Fruit fly (Drosophila melanogaster): ENCODE data around the gene Dis3l2.
A peak's percentile ranks its signal among the peaks of the same experiment; 100 is the strongest.

Dis3l2 gene

dm6 chr3L:247482-248225 lies 35.1 kb downstream of the Dis3l2 start, which contains the start of gene mthl14:
Gene mthl14 (plus strand): TSS chr3L:247491.
- TF ChIP-seq noc (tag; optimal IDR thresholded peaks at IDR 0.05) = no peak

- TF ChIP-seq noc (tag; optimal IDR thresholded peaks at IDR 0.05) = no peak
Measured at dm6 chr3L:248226-248758, 35.8 kb downstream of the Dis3l2 start.

DNA sequence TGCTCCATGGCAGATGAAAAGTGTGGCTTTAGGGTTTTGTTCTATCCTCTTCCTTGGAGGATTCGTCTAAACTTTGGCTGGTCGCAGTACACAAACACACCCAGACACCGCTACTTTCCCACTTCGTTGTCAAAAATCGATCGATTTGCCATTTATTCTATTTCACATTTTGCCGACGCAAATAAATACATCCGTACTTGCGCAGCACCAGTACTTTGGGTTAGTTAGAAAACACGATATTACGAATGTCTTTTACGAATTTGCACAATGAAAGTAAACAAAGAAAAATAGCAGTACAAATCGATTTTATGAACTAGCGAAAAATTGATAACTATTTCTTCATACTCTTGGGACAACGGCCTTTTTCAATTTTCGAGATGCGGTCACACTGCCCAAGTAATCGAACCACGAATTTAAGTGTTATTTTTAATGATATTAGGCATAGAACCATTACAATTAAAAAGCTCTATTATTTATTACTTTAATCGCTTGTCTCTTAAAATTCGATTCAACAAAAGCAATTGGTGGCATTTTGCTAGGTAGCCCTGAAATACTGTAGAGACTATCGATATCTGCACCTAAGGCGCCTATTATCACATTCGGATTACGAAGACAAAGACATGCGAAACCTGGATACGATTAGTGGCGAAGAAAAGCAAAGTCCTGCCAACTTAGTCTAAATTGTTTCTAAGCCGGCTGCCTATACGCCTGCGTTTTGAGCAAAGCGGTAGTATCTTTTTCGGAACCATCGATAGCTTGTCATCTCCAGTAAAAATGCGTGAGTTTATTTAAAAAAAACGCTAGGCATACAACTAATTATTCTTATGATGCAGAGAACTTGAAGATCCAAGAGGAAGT lies 45.3 kb downstream of the Dis3l2 start, which contains the start of the genes DIP2 and wac:
Gene DIP2, minus strand, starts transcription at position 337 of the 858 bp plus-strand sequence.
Gene wac, plus strand, starts transcription at position 559 of the 858 bp plus-strand sequence.
- TF ChIP-seq noc (tag; optimal IDR thresholded peaks at IDR 0.05) = no peak

dm6 chr3L:262724-263177 lies 50.2 kb downstream of the Dis3l2 start:
- TF ChIP-seq noc (tag; optimal IDR thresholded peaks at IDR 0.05) = no peak

- TF ChIP-seq noc (tag; optimal IDR thresholded peaks at IDR 0.05) = no peak
Measured at dm6 chr3L:263500-264377, 51.2 kb downstream of the Dis3l2 start.

DNA sequence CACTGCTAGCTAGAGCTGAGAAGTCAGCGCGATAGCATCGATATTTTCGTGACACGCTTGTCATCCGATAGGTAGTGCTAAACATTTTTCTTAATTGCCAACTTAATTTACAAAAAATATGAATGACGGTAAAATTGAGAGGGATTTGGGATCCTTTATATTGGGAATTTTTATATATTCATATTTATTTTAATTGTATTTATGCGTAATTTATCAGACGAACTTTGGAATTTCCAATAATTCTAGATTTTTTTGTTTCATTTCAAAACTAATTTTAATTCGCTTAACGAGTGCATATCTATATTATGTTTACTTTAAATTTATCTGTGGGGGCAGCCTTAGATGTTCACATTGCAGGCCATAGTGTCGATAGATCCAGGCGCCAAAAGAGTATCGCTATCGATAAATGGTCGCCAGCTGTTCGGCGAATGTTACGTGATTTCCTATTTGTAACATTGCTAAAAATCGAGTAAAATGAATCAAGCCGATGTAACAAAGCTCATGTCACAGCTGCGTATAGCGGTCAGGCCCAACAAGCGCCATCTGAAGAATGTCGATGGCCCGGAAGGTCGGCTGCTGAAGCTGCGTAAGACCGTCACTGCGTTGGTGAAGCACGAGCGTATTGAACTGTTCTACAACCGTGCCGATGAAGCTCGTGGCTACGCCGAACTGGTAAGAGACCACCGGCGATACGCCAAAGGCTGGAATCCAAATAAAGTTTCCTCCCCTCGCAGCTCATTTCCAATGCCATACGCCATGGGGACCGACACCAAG lies 52.1 kb downstream of the Dis3l2 start, which contains the start of the genes Tudor-SN and mRpL17:
Gene Tudor-SN, minus strand, starts transcription at position 3 of the 774 bp plus-strand sequence.
Gene mRpL17, plus strand, starts transcription at position 402 of the 774 bp plus-strand sequence.
- peak; percentile 38 for TF ChIP-seq noc (tag; optimal IDR thresholded peaks at IDR 0.05)

- TF ChIP-seq noc (tag; optimal IDR thresholded peaks at IDR 0.05) = no peak
Measured at dm6 chr3L:265808-266207, 53.3 kb downstream of the Dis3l2 start, which contains the start of gene CG34263. Gene CG34263 (minus strand): TSS chr3L:265908.
